Worm (Caenorhabditis elegans): ENCODE measurements around the gene taf-7.2.
A peak's percentile ranks its signal among the peaks of the same experiment; 100 is the strongest.

ce11 chrIII:12625875-12626649, 47.2 kb downstream of the taf-7.2 start, which contains the start of gene pqn-80:
- TF ChIP-seq ztf-11 (tag; optimal IDR thresholded peaks at IDR 0.05): no peak
- TF ChIP-seq elt-3 (tag; optimal IDR thresholded peaks at IDR 0.05): no peak
- TF ChIP-seq ama-1 (optimal IDR thresholded peaks at IDR 0.05): no peak
- TF ChIP-seq snpc-4 (tag; optimal IDR thresholded peaks at IDR 0.05): no peak
- no peak for TF ChIP-seq ets-5 (GFP tag; IDR thresholded peaks at IDR 0.05)
- peak; percentile 65 for TF ChIP-seq nhr-85 (tag)
- TF ChIP-seq nhr-237 (tag; optimal IDR thresholded peaks at IDR 0.05): no peak
- peak; percentile 69 to 85 for TF ChIP-seq lsy-2 (tag; optimal IDR thresholded peaks at IDR 0.05)
- TF ChIP-seq lir-3 (tag; optimal IDR thresholded peaks at IDR 0.05; ENCODE audit: poor library complexity): no peak
- TF ChIP-seq nhr-76 (tag; optimal IDR thresholded peaks at IDR 0.05): no peak
- TF ChIP-seq nhr-77 (tag; optimal IDR thresholded peaks at IDR 0.05): peak; percentile 1
- no peak for TF ChIP-seq pag-3 (tag; optimal IDR thresholded peaks at IDR 0.05; ENCODE audit: borderline replicate concordance, insufficient read depth)
- TF ChIP-seq F16B12.6 (tag; optimal IDR thresholded peaks at IDR 0.05): peak; percentile 42
- peak; percentile 71 for TF ChIP-seq dsc-1 (tag; optimal IDR thresholded peaks at IDR 0.05)

All from whole organism, L1 larva.